Worm (Caenorhabditis elegans) whole organism, mixed stage, embryonic: Measurements from ENCODE around the gene C15B12.8.

Source experiments
- elt-1 ChIP-seq: sonication (generic microtip); optimal IDR thresholded peaks from 2 replicates; lab custom pipeline; 2017; ENCODE audit warnings: missing genetic modification characterization, mild to moderate bottlenecking, missing compliant biosample characterization, antibody characterized with exemption, moderate library complexity, borderline replicate concordance; ENCODE audit not compliant: insufficient read depth
- ham-2 ChIP-seq: fragments of 200-800 bp; sonication (Bioruptor generic); optimal IDR thresholded peaks from 2 replicates; lab custom pipeline; 2018; ENCODE audit warnings: mild to moderate bottlenecking, missing genetic modification characterization, missing compliant biosample characterization
- lin-32 ChIP-seq: fragments of 200-800 bp; sonication (Bioruptor generic); optimal IDR thresholded peaks from 2 replicates; lab custom pipeline; 2018; ENCODE audit warnings: mild to moderate bottlenecking, missing genetic modification characterization, missing compliant biosample characterization
- mls-2 ChIP-seq: sonication (generic microtip); optimal IDR thresholded peaks from 2 replicates; lab custom pipeline; 2016; ENCODE audit warnings: mild to moderate bottlenecking, missing genetic modification characterization, moderate library complexity, missing compliant biosample characterization
- nhr-12 ChIP-seq: fragments of 150-350 bp; optimal IDR thresholded peaks from 2 replicates; lab custom pipeline; 2014; ENCODE audit warnings: missing biosample characterization, missing genetic modification characterization
- nhr-28 ChIP-seq: fragments of 150-350 bp; optimal IDR thresholded peaks from 2 replicates; lab custom pipeline; 2014; ENCODE audit warnings: missing biosample characterization, missing genetic modification characterization
- nhr-76 ChIP-seq: sonication (generic microtip); optimal IDR thresholded peaks from 2 replicates; lab custom pipeline; 2017; ENCODE audit warnings: missing biosample characterization, missing genetic modification characterization
- pha-4 ChIP-seq: fragments of 150-350 bp; optimal IDR thresholded peaks from 2 replicates; lab custom pipeline; 2018; ENCODE audit warnings: missing biosample characterization, missing genetic modification reagents, missing genetic modification characterization
- sem-2 ChIP-seq: fragments of 200-800 bp; sonication (Bioruptor generic); optimal IDR thresholded peaks from 2 replicates; lab custom pipeline; 2018; ENCODE audit warnings: mild to moderate bottlenecking, missing genetic modification characterization, missing compliant biosample characterization
- unc-39 ChIP-seq: fragments of 150-350 bp; optimal IDR thresholded peaks from 2 replicates; lab custom pipeline; 2014; ENCODE audit warnings: missing biosample characterization, missing genetic modification characterization
- unc-62 ChIP-seq: fragments of 150-350 bp; optimal IDR thresholded peaks from 2 replicates; lab custom pipeline; 2014; ENCODE audit warnings: missing biosample characterization, missing genetic modification reagents, missing genetic modification characterization
- ztf-11 ChIP-seq: fragments of 150-350 bp; optimal IDR thresholded peaks from 2 replicates; lab custom pipeline; 2014; ENCODE audit warnings: missing biosample characterization, missing genetic modification characterization

ce11 chrX:6462995-6463462 is 11.0 kb upstream of the C15B12.8 start, which contains the start of gene C15B12.2:
- TF ChIP-seq unc-62 (GFP tag; lab: Kevin White, UChicago) (no peak), nhr-12 (no peak), nhr-76 (tag; lab: Kevin White, UChicago) (no peak), mls-2 (no peak), sem-2 (GFP tag; lab: Kevin White, UChicago) (no peak), unc-39 (tag; lab: Kevin White, UChicago) (no peak), elt-1 (tag; lab: Kevin White, UChicago) (no peak), ztf-11 (tag; lab: Kevin White, UChicago) (no peak), nhr-28 (tag; lab: Kevin White, UChicago) (no peak), pha-4 (tag; lab: Kevin White, UChicago) (no peak), ham-2 (no peak), lin-32 (GFP tag; lab: Kevin White, UChicago) (no peak)
